Worm (Caenorhabditis elegans) whole organism, young adult: ENCODE measurements around the gene F17C11.12.
A peak's percentile ranks its signal among the peaks of the same experiment; 100 is the strongest.

ENCODE experiments used
- B0035.1 ChIP-seq: sonication (generic microtip); optimal IDR thresholded peaks from 2 replicates; lab custom pipeline; 2016; ENCODE audit warnings: missing genetic modification characterization, mild to moderate bottlenecking, missing compliant biosample characterization, missing genotype, missing genetic modification reagents
- C06A6.2 ChIP-seq: fragments of 200-800 bp; sonication (Bioruptor generic); conservative IDR thresholded peaks from 2 replicates; pipeline ENCODE4 v1.3.6; 2022; ENCODE audit warnings: missing genetic modification characterization, missing compliant biosample characterization
- F22D6.2 ChIP-seq: sonication (generic microtip); optimal IDR thresholded peaks from 2 replicates; lab custom pipeline; 2016; ENCODE audit warnings: mild to moderate bottlenecking, missing genetic modification characterization, missing compliant biosample characterization
- F55B11.4 ChIP-seq: sonication (generic microtip); optimal IDR thresholded peaks from 2 replicates; lab custom pipeline; 2016; ENCODE audit warnings: missing compliant biosample characterization, missing genetic modification characterization, borderline replicate concordance; ENCODE audit not compliant: insufficient read depth
- F57C9.4 ChIP-seq: sonication (generic microtip); optimal IDR thresholded peaks from 2 replicates; lab custom pipeline; 2017; ENCODE audit warnings: mild to moderate bottlenecking, missing genetic modification characterization, missing compliant biosample characterization
- K12H6.12 ChIP-seq: fragments of 200-800 bp; sonication (Bioruptor generic); optimal IDR thresholded peaks from 2 replicates; lab custom pipeline; 2018; ENCODE audit warnings: mild to moderate bottlenecking, missing genetic modification characterization, missing compliant biosample characterization
- T07F8.4 ChIP-seq: sonication (generic microtip); optimal IDR thresholded peaks from 2 replicates; lab custom pipeline; 2016; ENCODE audit warnings: mild to moderate bottlenecking, missing genetic modification characterization, moderate library complexity, missing compliant biosample characterization
- Y67H2A.10 ChIP-seq: fragments of 200-800 bp; sonication (Bioruptor generic); conservative IDR thresholded peaks from 2 replicates; pipeline ENCODE4 v1.3.6; 2022; ENCODE audit warnings: missing genetic modification reagents, missing genetic modification characterization, missing compliant biosample characterization
- attf-5 ChIP-seq: fragments of 200-800 bp; sonication (Bioruptor generic); optimal IDR thresholded peaks from 2 replicates; lab custom pipeline; 2018; ENCODE audit warnings: mild to moderate bottlenecking, missing genetic modification characterization, missing compliant biosample characterization
- bed-1 ChIP-seq: fragments of 200-800 bp; sonication (Bioruptor generic); IDR thresholded peaks from 2 replicates; pipeline ENCODE4 v1.3.6; 2022; ENCODE audit warnings: missing genetic modification reagents, missing genetic modification characterization, missing compliant biosample characterization
- ceh-100 ChIP-seq: fragments of 200-800 bp; sonication (Bioruptor generic); IDR thresholded peaks from 2 replicates; pipeline ENCODE4 v1.3.6; 2022; ENCODE audit warnings: missing genetic modification reagents, missing genetic modification characterization, missing compliant biosample characterization
- ceh-27 ChIP-seq: fragments of 200-800 bp; sonication (Bioruptor generic); optimal IDR thresholded peaks from 2 replicates; lab custom pipeline; 2018; ENCODE audit warnings: mild to moderate bottlenecking, missing genetic modification characterization, moderate library complexity, missing compliant biosample characterization
- ceh-58 ChIP-seq: fragments of 200-800 bp; sonication (Bioruptor generic); IDR thresholded peaks from 2 replicates; pipeline ENCODE4 v1.3.6; 2022; ENCODE audit warnings: missing genetic modification characterization, missing compliant biosample characterization
- efl-1 ChIP-seq: fragments of 150-350 bp; optimal IDR thresholded peaks from 2 replicates; lab custom pipeline; 2014; ENCODE audit warnings: missing biosample characterization, missing genetic modification reagents, missing genetic modification characterization
- ekl-4 ChIP-seq: fragments of 200-800 bp; sonication (Bioruptor generic); IDR thresholded peaks from 2 replicates; pipeline ENCODE4 v1.3.6; 2022; ENCODE audit warnings: missing genetic modification reagents, missing genetic modification characterization, missing compliant biosample characterization
- ets-4 ChIP-seq: fragments of 200-800 bp; sonication (Bioruptor generic); optimal IDR thresholded peaks from 2 replicates; lab custom pipeline; 2018; ENCODE audit warnings: mild to moderate bottlenecking, missing genetic modification characterization, missing compliant biosample characterization
- gei-17 ChIP-seq: fragments of 200-800 bp; sonication (Bioruptor generic); optimal IDR thresholded peaks from 2 replicates; lab custom pipeline; 2018; ENCODE audit warnings: mild to moderate bottlenecking, missing genetic modification characterization, missing compliant biosample characterization
- hlh-12 ChIP-seq: sonication (generic microtip); optimal IDR thresholded peaks from 2 replicates; lab custom pipeline; 2016; ENCODE audit warnings: missing genetic modification characterization, missing compliant biosample characterization
- hmg-1.2 ChIP-seq: fragments of 200-800 bp; sonication (Bioruptor generic); IDR thresholded peaks from 2 replicates; pipeline ENCODE4 v1.3.6; 2022; ENCODE audit warnings: missing genetic modification reagents, missing genetic modification characterization, missing compliant biosample characterization
- hrde-1 ChIP-seq: sonication (generic microtip); optimal IDR thresholded peaks from 2 replicates; lab custom pipeline; 2016; ENCODE audit warnings: missing genetic modification characterization, mild to moderate bottlenecking, missing compliant biosample characterization, moderate library complexity, missing genotype, missing genetic modification reagents, borderline replicate concordance
- hsf-1 ChIP-seq: fragments of 200-800 bp; sonication (Bioruptor generic); IDR thresholded peaks from 2 replicates; pipeline ENCODE4 v1.3.6; 2022; ENCODE audit warnings: missing genetic modification reagents, missing genetic modification characterization, missing compliant biosample characterization
- let-526 ChIP-seq: fragments of 200-800 bp; sonication (Bioruptor generic); IDR thresholded peaks from 2 replicates; pipeline ENCODE4 v1.3.6; 2022; ENCODE audit warnings: missing genetic modification reagents, missing genetic modification characterization, missing compliant biosample characterization
- let-607 ChIP-seq, 2 experiments: fragments of 200-800 bp in 1 of 2; sonication (Bioruptor generic) in 1 of 2; sonication (generic microtip) in 1 of 2; optimal IDR thresholded peaks; 2 replicates each; lab custom pipeline; 2016 to 2018; ENCODE audit warnings: mild to moderate bottlenecking in 2 of 2, missing compliant biosample characterization in 2 of 2, missing genetic modification characterization in 2 of 2, moderate library complexity in 2 of 2, missing genotype in 1 of 2
- lin-40 ChIP-seq: sonication (generic microtip); optimal IDR thresholded peaks from 2 replicates; lab custom pipeline; 2016; ENCODE audit warnings: missing genetic modification characterization, mild to moderate bottlenecking, missing compliant biosample characterization, missing genotype, missing genetic modification reagents
- lin-54 ChIP-seq: fragments of 200-800 bp; sonication (Bioruptor generic); optimal IDR thresholded peaks from 2 replicates; lab custom pipeline; 2018; ENCODE audit warnings: mild to moderate bottlenecking, missing genetic modification characterization, missing compliant biosample characterization
- lsl-1 ChIP-seq: fragments of 200-800 bp; sonication (Bioruptor generic); optimal IDR thresholded peaks from 2 replicates; lab custom pipeline; 2018; ENCODE audit warnings: mild to moderate bottlenecking, missing genetic modification characterization, moderate library complexity, missing compliant biosample characterization
- mcd-1 ChIP-seq: fragments of 200-800 bp; sonication (Bioruptor generic); IDR thresholded peaks from 2 replicates; pipeline ENCODE4 v1.3.6; 2022; ENCODE audit warnings: missing genetic modification reagents, missing genetic modification characterization, missing compliant biosample characterization
- nhr-120 ChIP-seq: fragments of 200-800 bp; sonication (Bioruptor generic); IDR thresholded peaks from 2 replicates; pipeline ENCODE4 v1.3.6; 2022; ENCODE audit warnings: missing genetic modification characterization, missing compliant biosample characterization
- nhr-80 ChIP-seq: sonication (generic microtip); optimal IDR thresholded peaks from 2 replicates; lab custom pipeline; 2016; ENCODE audit warnings: missing genetic modification characterization, missing compliant biosample characterization
- pha-4 ChIP-seq: fragments of 150-350 bp; sonication (generic microtip); optimal IDR thresholded peaks from 2 replicates; lab custom pipeline; 2014; ENCODE audit warnings: missing biosample characterization, missing genetic modification reagents, missing genetic modification characterization
- rec-8 ChIP-seq, 2 experiments: sonication (generic microtip); optimal IDR thresholded peaks; 2 replicates each; lab custom pipeline; 2016; ENCODE audit warnings: mild to moderate bottlenecking in 2 of 2, missing genetic modification characterization in 2 of 2, missing genetic modification reagents in 2 of 2, missing genotype in 2 of 2, missing biosample characterization in 1 of 2, missing compliant biosample characterization in 1 of 2, moderate library complexity in 1 of 2
- rpc-1 ChIP-seq, 2 experiments: fragments of 150-350 bp in 1 of 2; sonication (generic microtip) in 1 of 2; optimal IDR thresholded peaks; 2 replicates each; lab custom pipeline; 2014 to 2018; ENCODE audit warnings: missing biosample characterization in 1 of 2, missing genetic modification characterization in 1 of 2, missing genetic modification reagents in 1 of 2, missing genotype in 1 of 2
- snpc-3.4 ChIP-seq: sonication (generic microtip); optimal IDR thresholded peaks from 2 replicates; lab custom pipeline; 2017; ENCODE audit warnings: missing genetic modification characterization, mild to moderate bottlenecking, missing compliant biosample characterization, antibody characterized with exemption, moderate library complexity, missing genotype, missing genetic modification reagents
- sptf-2 ChIP-seq: fragments of 200-800 bp; sonication (Bioruptor generic); optimal IDR thresholded peaks from 2 replicates; lab custom pipeline; 2018; ENCODE audit warnings: mild to moderate bottlenecking, missing genetic modification characterization, missing compliant biosample characterization
- tbp1 ChIP-seq: fragments of 200-800 bp; sonication (Bioruptor generic); optimal IDR thresholded peaks from 2 replicates; lab custom pipeline; 2018; ENCODE audit warnings: mild to moderate bottlenecking, missing genetic modification characterization, missing compliant biosample characterization
- tlf-1 ChIP-seq: fragments of 200-800 bp; sonication (Bioruptor generic); optimal IDR thresholded peaks from 2 replicates; lab custom pipeline; 2018; ENCODE audit warnings: mild to moderate bottlenecking, missing genetic modification characterization, missing compliant biosample characterization
- unc-130 ChIP-seq: sonication (generic microtip); optimal IDR thresholded peaks from 2 replicates; lab custom pipeline; 2016; ENCODE audit warnings: missing genetic modification reagents, missing genetic modification characterization, missing compliant biosample characterization
- unc-62 ChIP-seq: fragments of 150-350 bp; optimal IDR thresholded peaks from 2 replicates; lab custom pipeline; 2014; ENCODE audit warnings: missing biosample characterization, missing genetic modification reagents, missing genetic modification characterization

Gene F17C11.12

DNA sequence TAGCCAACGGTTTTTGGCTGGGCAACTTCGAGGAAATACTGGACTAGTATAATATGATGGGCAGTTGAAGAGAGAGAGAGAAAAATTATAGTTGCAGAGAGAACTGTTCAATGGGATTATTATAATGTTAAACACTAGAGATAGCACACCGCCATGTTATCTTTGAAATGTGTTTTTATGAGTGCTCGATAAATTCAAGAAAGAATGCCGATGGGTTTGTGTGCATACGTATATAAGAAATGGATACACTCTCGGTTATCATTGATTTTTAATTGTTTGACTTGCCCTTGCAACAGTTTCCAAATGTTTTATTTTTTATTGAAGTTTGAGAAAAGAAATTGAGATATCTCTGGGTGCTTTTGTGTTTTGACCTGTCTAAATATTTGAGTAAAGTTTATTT is at the start of gene F17C11.12:
Gene F17C11.12 (minus strand): TSS at position 240 of the 400 bp plus-strand sequence.
- TF ChIP-seq F55B11.4 (tag; lab: Kevin White, UChicago) (no peak), rec-8 (tag; optimal IDR thresholded peaks at IDR 0.05; lab: Kevin White, UChicago) (no peak), nhr-80 (tag; lab: Kevin White, UChicago) (peak; percentile 66), K12H6.12 (tag; lab: Kevin White, UChicago) (no peak)

DNA sequence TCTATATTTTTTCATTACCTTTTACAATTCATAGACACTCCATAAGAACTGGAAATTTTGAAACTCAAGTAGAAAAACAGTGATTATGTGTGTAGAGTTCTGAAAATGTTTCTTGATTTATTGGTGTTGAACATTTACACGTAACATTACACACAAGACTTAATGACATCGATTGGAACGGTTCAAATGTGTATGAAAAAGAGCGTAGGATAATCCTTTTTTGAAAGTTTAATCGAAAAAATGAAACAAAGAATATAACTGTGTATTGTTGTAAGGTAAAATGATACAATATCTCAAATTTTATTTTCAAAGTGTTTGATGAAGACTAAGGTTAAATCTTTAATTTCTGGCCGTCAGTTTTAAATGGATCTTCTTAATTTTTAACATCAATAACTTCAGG is 44.4 kb upstream of the F17C11.12 start, which contains the start of gene fig-1:
Gene fig-1 (minus strand): TSS at position 101 of the 400 bp plus-strand sequence.
- no peak for TF ChIP-seq unc-130
- no peak for TF ChIP-seq B0035.1 (tag; lab: Kevin White, UChicago)
- no peak for TF ChIP-seq hlh-12
- TF ChIP-seq tlf-1: no peak
- no peak for TF ChIP-seq K12H6.12 (tag; lab: Kevin White, UChicago)
- TF ChIP-seq T07F8.4 (tag; lab: Kevin White, UChicago): no peak
- no peak for TF ChIP-seq hmg-1.2 (GFP tag; lab: Robert Waterston, UW)
- no peak for TF ChIP-seq hsf-1 (GFP tag; lab: Robert Waterston, UW)

DNA sequence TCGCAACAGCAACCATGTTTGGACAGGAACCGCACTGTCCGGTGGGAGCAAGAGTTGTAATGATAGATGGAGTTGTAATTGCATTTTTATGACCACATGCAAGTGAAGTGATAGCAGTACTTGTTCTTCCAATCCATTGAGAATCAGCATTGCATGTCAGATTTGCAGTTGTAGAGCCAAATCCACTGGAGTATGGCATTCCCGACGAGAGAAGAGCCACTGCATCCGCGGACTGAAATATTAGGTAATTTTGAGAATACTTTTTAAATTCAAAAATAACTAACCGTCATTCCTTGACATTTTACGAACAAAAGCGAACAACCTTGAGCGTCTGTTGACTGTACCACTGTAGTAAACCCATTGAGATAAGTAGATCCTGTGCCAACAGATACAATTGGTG is 38.4 kb upstream of the F17C11.12 start:
- TF ChIP-seq K12H6.12 (tag; lab: Kevin White, UChicago) (no peak), let-607 (tag; optimal IDR thresholded peaks at IDR 0.05; lab: Kevin White, UChicago) (no peak), hlh-12 (no peak), sptf-2 (no peak), tlf-1 (no peak), hrde-1 (no peak), ekl-4 (no peak), F57C9.4 (no peak), rpc-1 (optimal IDR thresholded peaks at IDR 0.05; lab: Kevin White, UChicago) (no peak), rpc-1 (tag; optimal IDR thresholded peaks at IDR 0.05; lab: Kevin White, UChicago) (no peak), unc-62 (GFP tag; lab: Kevin White, UChicago) (no peak), pha-4 (tag; lab: Kevin White, UChicago) (no peak), gei-17 (GFP tag; lab: Kevin White, UChicago) (no peak)
- TF ChIP-seq, all 124 proteins: peak for 0

DNA sequence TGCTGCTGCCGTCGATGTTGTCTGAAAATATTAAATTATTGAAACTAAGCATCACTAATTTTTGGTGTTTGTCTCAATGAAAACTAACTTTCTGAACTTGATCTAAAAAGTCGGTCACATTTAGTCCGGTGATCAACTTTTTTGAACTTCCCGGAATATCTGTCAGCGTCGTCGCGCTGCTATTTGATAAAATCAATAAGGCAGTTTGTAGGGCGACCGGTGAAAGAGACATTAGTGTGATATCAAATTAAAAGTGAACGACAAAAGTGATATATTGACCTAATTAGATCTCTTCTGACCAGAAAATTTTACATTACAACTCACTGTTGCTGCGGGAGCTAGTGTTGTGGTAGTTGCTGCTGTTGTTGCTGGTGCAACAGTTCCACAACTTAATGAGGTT is 34.2 kb upstream of the F17C11.12 start:
- no peak for TF ChIP-seq ceh-100 (GFP tag; lab: Robert Waterston, UW)
- TF ChIP-seq ceh-27 (GFP tag; lab: Kevin White, UChicago): no peak
- TF ChIP-seq, all 124 proteins: peak for 0

DNA sequence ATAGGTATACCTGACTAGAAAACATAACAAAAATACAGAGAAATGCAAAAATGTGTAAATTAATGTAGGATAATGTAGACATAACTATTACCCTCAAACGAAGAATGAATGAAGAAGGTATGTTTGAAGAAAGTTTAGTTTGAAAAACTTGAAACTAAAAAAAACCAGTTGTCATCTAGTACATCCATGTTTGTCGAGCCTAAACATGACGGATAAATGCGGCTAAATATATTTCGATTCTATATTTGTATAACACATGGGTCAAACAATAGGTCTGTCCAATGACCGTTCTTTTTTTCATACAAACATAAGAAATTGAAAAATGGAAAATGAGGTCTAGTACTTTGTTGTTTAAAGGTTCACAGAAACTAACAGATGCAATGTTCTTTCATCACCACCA is 33.4 kb upstream of the F17C11.12 start, which contains the start of gene F17C11.22:
Gene F17C11.22 (minus strand): TSS at position 101 of the 400 bp plus-strand sequence.
- TF ChIP-seq hlh-12 (no peak), sptf-2 (no peak), let-526 (no peak), snpc-3.4 (tag; lab: Kevin White, UChicago) (no peak), ets-4 (no peak), C06A6.2 (GFP tag; lab: Robert Waterston, UW) (no peak), bed-1 (GFP tag; lab: Robert Waterston, UW) (no peak), efl-1 (no peak), nhr-80 (tag; lab: Kevin White, UChicago) (no peak), attf-5 (no peak), lin-40 (no peak), nhr-120 (GFP tag; lab: Robert Waterston, UW) (no peak), lsl-1 (GFP tag; lab: Kevin White, UChicago) (no peak), tbp1 (GFP tag; lab: Kevin White, UChicago) (no peak), ceh-58 (GFP tag; lab: Robert Waterston, UW) (no peak), F22D6.2 (tag; lab: Kevin White, UChicago) (no peak), hmg-1.2 (GFP tag; lab: Robert Waterston, UW) (no peak), Y67H2A.10 (GFP tag; lab: Robert Waterston, UW) (no peak), lin-54 (GFP tag; lab: Kevin White, UChicago) (no peak), mcd-1 (GFP tag; lab: Robert Waterston, UW) (no peak)
